Worm (Caenorhabditis elegans) whole organism, mixed stage, embryonic: Measurements from ENCODE around the gene bus-8A.

Source experiments
- bed-3 ChIP-seq: fragments of 200-800 bp; sonication (Bioruptor generic); optimal IDR thresholded peaks from 3 replicates; lab custom pipeline; 2018; ENCODE audit warnings: mild to moderate bottlenecking, missing genetic modification characterization, moderate library complexity, missing compliant biosample characterization
- blmp-1 ChIP-seq: fragments of 150-350 bp; optimal IDR thresholded peaks from 2 replicates; lab custom pipeline; 2014; ENCODE audit warnings: missing biosample characterization, missing genetic modification characterization
- ceh-39 ChIP-seq: fragments of 150-350 bp; optimal IDR thresholded peaks from 2 replicates; lab custom pipeline; 2014; ENCODE audit warnings: missing biosample characterization, missing genetic modification characterization
- ceh-83 ChIP-seq: fragments of 200-800 bp; sonication (Bioruptor generic); optimal IDR thresholded peaks from 2 replicates; lab custom pipeline; 2018; ENCODE audit warnings: mild to moderate bottlenecking, missing genetic modification characterization, missing compliant biosample characterization
- ces-1 ChIP-seq: fragments of 150-350 bp; optimal IDR thresholded peaks from 2 replicates; lab custom pipeline; 2014; ENCODE audit warnings: missing biosample characterization, missing genetic modification reagents, missing genetic modification characterization
- drap-1 ChIP-seq: fragments of 200-800 bp; sonication (Bioruptor generic); optimal IDR thresholded peaks from 3 replicates; lab custom pipeline; 2018; ENCODE audit warnings: mild to moderate bottlenecking, missing genetic modification characterization, missing compliant biosample characterization
- elt-1 ChIP-seq: sonication (generic microtip); optimal IDR thresholded peaks from 2 replicates; lab custom pipeline; 2017; ENCODE audit warnings: missing genetic modification characterization, mild to moderate bottlenecking, missing compliant biosample characterization, antibody characterized with exemption, moderate library complexity, borderline replicate concordance; ENCODE audit not compliant: insufficient read depth
- elt-3 ChIP-seq: fragments of 150-350 bp; optimal IDR thresholded peaks from 2 replicates; lab custom pipeline; 2014; ENCODE audit warnings: missing biosample characterization, missing genetic modification characterization
- flh-1 ChIP-seq: fragments of 200-800 bp; sonication (Bioruptor generic); optimal IDR thresholded peaks from 2 replicates; lab custom pipeline; 2018; ENCODE audit warnings: mild to moderate bottlenecking, missing genetic modification characterization, moderate library complexity, missing compliant biosample characterization
- hlh-1 ChIP-seq: fragments of 150-350 bp; optimal IDR thresholded peaks from 2 replicates; lab custom pipeline; 2014; ENCODE audit warnings: missing biosample characterization, missing genetic modification reagents, missing genetic modification characterization
- lin-13 ChIP-seq: fragments of 150-350 bp; optimal IDR thresholded peaks from 2 replicates; lab custom pipeline; 2014; ENCODE audit warnings: missing biosample characterization, missing genetic modification characterization
- lin-32 ChIP-seq: fragments of 200-800 bp; sonication (Bioruptor generic); optimal IDR thresholded peaks from 2 replicates; lab custom pipeline; 2018; ENCODE audit warnings: mild to moderate bottlenecking, missing genetic modification characterization, missing compliant biosample characterization
- mep-1 ChIP-seq: fragments of 150-350 bp; optimal IDR thresholded peaks from 2 replicates; lab custom pipeline; 2017; ENCODE audit warnings: missing biosample characterization, missing genetic modification reagents, missing genetic modification characterization, inconsistent platforms
- mls-2 ChIP-seq: sonication (generic microtip); optimal IDR thresholded peaks from 2 replicates; lab custom pipeline; 2016; ENCODE audit warnings: mild to moderate bottlenecking, missing genetic modification characterization, moderate library complexity, missing compliant biosample characterization
- nhr-12 ChIP-seq: fragments of 150-350 bp; optimal IDR thresholded peaks from 2 replicates; lab custom pipeline; 2014; ENCODE audit warnings: missing biosample characterization, missing genetic modification characterization
- nhr-2 ChIP-seq: fragments of 150-350 bp; optimal IDR thresholded peaks from 2 replicates; lab custom pipeline; 2014; ENCODE audit warnings: missing biosample characterization, missing genetic modification characterization
- nhr-237 ChIP-seq: fragments of 150-350 bp; optimal IDR thresholded peaks from 2 replicates; lab custom pipeline; 2014; ENCODE audit warnings: missing biosample characterization, missing genetic modification characterization
- nhr-28 ChIP-seq: fragments of 150-350 bp; optimal IDR thresholded peaks from 2 replicates; lab custom pipeline; 2014; ENCODE audit warnings: missing biosample characterization, missing genetic modification characterization
- nhr-76 ChIP-seq: sonication (generic microtip); optimal IDR thresholded peaks from 2 replicates; lab custom pipeline; 2017; ENCODE audit warnings: missing biosample characterization, missing genetic modification characterization
- pha-4 ChIP-seq: fragments of 150-350 bp; optimal IDR thresholded peaks from 2 replicates; lab custom pipeline; 2018; ENCODE audit warnings: missing biosample characterization, missing genetic modification reagents, missing genetic modification characterization
- sem-2 ChIP-seq: fragments of 200-800 bp; sonication (Bioruptor generic); optimal IDR thresholded peaks from 2 replicates; lab custom pipeline; 2018; ENCODE audit warnings: mild to moderate bottlenecking, missing genetic modification characterization, missing compliant biosample characterization
- snpc-4 ChIP-seq: fragments of 150-350 bp; optimal IDR thresholded peaks from 2 replicates; lab custom pipeline; 2014; ENCODE audit warnings: missing biosample characterization, missing genetic modification characterization
- tbx-8 ChIP-seq: fragments of 200-800 bp; sonication (Bioruptor generic); optimal IDR thresholded peaks from 2 replicates; lab custom pipeline; 2018; ENCODE audit warnings: mild to moderate bottlenecking, missing genetic modification characterization, moderate library complexity, missing compliant biosample characterization
- unc-120 ChIP-seq: sonication (generic microtip); optimal IDR thresholded peaks from 2 replicates; lab custom pipeline; 2017; ENCODE audit warnings: missing genetic modification characterization, missing compliant biosample characterization; ENCODE audit not compliant: poor library complexity, severe bottlenecking
- unc-39 ChIP-seq: fragments of 150-350 bp; optimal IDR thresholded peaks from 2 replicates; lab custom pipeline; 2014; ENCODE audit warnings: missing biosample characterization, missing genetic modification characterization
- unc-62 ChIP-seq: fragments of 150-350 bp; optimal IDR thresholded peaks from 2 replicates; lab custom pipeline; 2014; ENCODE audit warnings: missing biosample characterization, missing genetic modification reagents, missing genetic modification characterization
- zip-8 ChIP-seq: fragments of 150-350 bp; optimal IDR thresholded peaks from 2 replicates; lab custom pipeline; 2014; ENCODE audit warnings: missing biosample characterization, missing genetic modification characterization
- ztf-11 ChIP-seq: fragments of 150-350 bp; optimal IDR thresholded peaks from 2 replicates; lab custom pipeline; 2014; ENCODE audit warnings: missing biosample characterization, missing genetic modification characterization

The bus-8A gene

DNA sequence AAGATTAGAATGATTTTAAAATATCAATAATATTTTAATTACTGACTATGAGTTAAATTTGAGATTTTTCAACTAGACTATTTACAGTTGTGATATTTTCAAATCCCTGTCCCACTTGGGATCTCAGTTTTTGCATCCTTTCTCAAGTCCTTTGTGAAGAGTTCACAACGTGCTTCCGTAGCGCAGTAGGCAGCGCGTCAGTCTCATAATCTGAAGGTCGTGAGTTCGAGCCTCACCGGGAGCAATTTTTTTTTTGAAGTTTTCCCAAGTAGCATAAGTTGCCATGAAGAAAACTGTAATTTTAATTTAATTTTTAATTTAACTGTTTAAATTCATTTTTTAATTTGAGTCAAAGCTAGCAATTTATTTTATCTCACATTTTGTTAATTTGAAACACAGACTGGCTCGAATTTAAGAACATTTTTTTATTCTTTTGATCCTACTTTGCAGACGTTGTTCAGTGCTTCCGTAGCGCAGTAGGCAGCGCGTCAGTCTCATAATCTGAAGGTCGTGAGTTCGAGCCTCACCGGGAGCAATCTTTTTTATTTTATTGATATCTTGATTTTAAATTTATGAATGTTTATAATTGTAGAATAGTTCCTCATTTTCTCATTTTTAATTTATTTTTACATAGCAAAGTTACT lies 7.3 kb upstream of the bus-8A start:
- TF ChIP-seq ceh-83 (GFP tag; lab: Kevin White, UChicago) (peak; percentile 54), drap-1 (GFP tag; lab: Kevin White, UChicago) (no peak)

ce11 chrX:5485931-5486537 lies 6.7 kb upstream of the bus-8A start, which contains the start of gene C25F6.1:
Gene C25F6.1, plus strand, starts transcription at chrX:5486487.
- TF ChIP-seq ces-1 (GFP tag; lab: Kevin White, UChicago): peak; percentile 21
- no peak for TF ChIP-seq mep-1 (tag; lab: Kevin White, UChicago)

- no peak for TF ChIP-seq lin-13
- TF ChIP-seq unc-62 (GFP tag; lab: Kevin White, UChicago): no peak
- no peak for TF ChIP-seq lin-32 (GFP tag; lab: Kevin White, UChicago)
- TF ChIP-seq sem-2 (GFP tag; lab: Kevin White, UChicago): no peak
- TF ChIP-seq ztf-11: no peak
- TF ChIP-seq ceh-39 (tag; lab: Kevin White, UChicago): no peak
- no peak for TF ChIP-seq tbx-8 (GFP tag; lab: Kevin White, UChicago)
- no peak for TF ChIP-seq mep-1 (tag; lab: Kevin White, UChicago)
- no peak for TF ChIP-seq mls-2
- TF ChIP-seq blmp-1 (tag; lab: Kevin White, UChicago): peak; percentile 60
- peak; percentile 31 for TF ChIP-seq elt-1 (tag; lab: Kevin White, UChicago)
- no peak for TF ChIP-seq flh-1 (GFP tag; lab: Kevin White, UChicago)
Measured at ce11 chrX:5488867-5489266, 3.8 kb upstream of the bus-8A start.

- TF ChIP-seq snpc-4 (tag; lab: Kevin White, UChicago): no peak
- TF ChIP-seq unc-39 (tag; lab: Kevin White, UChicago): no peak
- no peak for TF ChIP-seq bed-3 (GFP tag; lab: Kevin White, UChicago)
- no peak for TF ChIP-seq nhr-2 (tag; lab: Kevin White, UChicago)
- TF ChIP-seq zip-8 (tag; lab: Kevin White, UChicago): no peak
- TF ChIP-seq ztf-11: no peak
- no peak for TF ChIP-seq nhr-237
- TF ChIP-seq pha-4 (tag; lab: Kevin White, UChicago): no peak
- TF ChIP-seq elt-3: no peak
- no peak for TF ChIP-seq nhr-76
- TF ChIP-seq tbx-8 (GFP tag; lab: Kevin White, UChicago): no peak
- no peak for TF ChIP-seq nhr-12 (tag; lab: Kevin White, UChicago)
- TF ChIP-seq blmp-1 (tag; lab: Kevin White, UChicago): no peak
- no peak for TF ChIP-seq sem-2 (GFP tag; lab: Kevin White, UChicago)
- no peak for TF ChIP-seq hlh-1
Measured at ce11 chrX:5489538-5489937, 3.2 kb upstream of the bus-8A start, which contains the start of gene F55D1.1. Gene F55D1.1, plus strand, starts transcription at chrX:5489838.

DNA sequence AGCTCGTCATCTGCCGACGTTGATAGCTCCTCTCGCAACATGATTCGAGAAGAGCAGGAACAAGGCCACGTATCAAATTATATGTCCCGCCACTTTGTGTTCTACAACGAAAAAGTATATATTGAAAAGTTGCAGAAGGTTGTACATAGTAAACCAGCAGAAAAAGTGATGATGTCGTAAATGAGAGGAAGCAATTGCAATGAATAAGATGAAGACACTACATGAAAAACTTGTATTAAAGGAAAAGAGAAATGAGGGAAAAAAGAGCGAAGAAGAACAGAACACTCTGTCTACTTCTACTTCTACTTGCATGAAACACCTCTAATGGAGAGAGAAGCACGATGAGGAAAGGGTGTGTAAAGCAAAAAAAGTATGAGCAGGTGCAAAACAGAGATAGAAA lies 12.4 kb downstream of the bus-8A start, which contains the start of gene T23F2.2:
Gene T23F2.2 (minus strand): TSS at position 101 of the 400 bp plus-strand sequence.
- TF ChIP-seq lin-32 (GFP tag; lab: Kevin White, UChicago) (no peak), blmp-1 (tag; lab: Kevin White, UChicago) (no peak), elt-3 (no peak), nhr-28 (tag; lab: Kevin White, UChicago) (no peak), snpc-4 (tag; lab: Kevin White, UChicago) (no peak), unc-62 (GFP tag; lab: Kevin White, UChicago) (no peak), bed-3 (GFP tag; lab: Kevin White, UChicago) (no peak), ztf-11 (no peak), nhr-12 (tag; lab: Kevin White, UChicago) (no peak), ces-1 (GFP tag; lab: Kevin White, UChicago) (no peak), unc-39 (tag; lab: Kevin White, UChicago) (no peak), ceh-83 (GFP tag; lab: Kevin White, UChicago) (no peak), mls-2 (no peak), tbx-8 (GFP tag; lab: Kevin White, UChicago) (no peak), lin-13 (no peak)

DNA sequence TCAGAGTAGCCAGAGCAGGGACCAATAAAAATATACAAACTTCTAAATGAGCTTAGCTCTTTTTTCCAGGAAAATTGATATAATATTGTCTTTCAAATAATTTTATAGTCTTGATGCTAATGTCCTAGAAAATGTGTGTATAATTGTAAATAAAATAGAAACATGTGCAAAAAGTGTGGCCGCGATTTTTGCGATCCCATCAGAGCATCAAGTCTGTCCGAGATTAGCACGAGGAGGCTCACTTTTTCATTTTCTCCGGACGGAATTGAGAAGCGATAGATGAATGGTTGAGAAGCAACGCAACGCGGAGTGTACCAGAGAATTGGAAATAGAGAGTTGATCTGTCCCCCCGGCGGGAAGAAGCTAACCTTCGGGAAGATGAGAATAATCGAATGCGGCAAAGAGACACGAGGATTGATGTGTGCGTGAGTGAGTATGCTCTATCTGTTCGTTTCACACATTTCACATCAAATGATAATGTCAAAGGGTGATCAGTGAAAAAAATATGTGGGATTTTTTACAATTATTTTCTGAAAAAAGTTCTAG lies 13.8 kb downstream of the bus-8A start:
- TF ChIP-seq bed-3 (GFP tag; lab: Kevin White, UChicago): no peak
- TF ChIP-seq unc-120 (tag; lab: Kevin White, UChicago): peak; percentile 57
- TF ChIP-seq unc-62 (GFP tag; lab: Kevin White, UChicago): peak; percentile 64
